Worm (Caenorhabditis elegans) whole organism, L4 larva: ENCODE data around the gene C17A2.3.

Experiments
- ZK546.5 ChIP-seq, 2 experiments: sonication (generic microtip); optimal IDR thresholded peaks; 2 replicates each; lab custom pipeline; 2017; ENCODE audit warnings: missing biosample characterization in 2 of 2, missing genetic modification characterization in 2 of 2
- dpl-1 ChIP-seq: fragments of 150-350 bp; optimal IDR thresholded peaks from 2 replicates; lab custom pipeline; 2014; ENCODE audit warnings: missing biosample characterization, missing genetic modification reagents, missing genetic modification characterization
- lin-13 ChIP-seq: fragments of 150-350 bp; optimal IDR thresholded peaks from 2 replicates; lab custom pipeline; 2014; ENCODE audit warnings: missing biosample characterization, missing genetic modification reagents, missing genetic modification characterization
- nhr-25 ChIP-seq: sonication (generic microtip); optimal IDR thresholded peaks from 2 replicates; lab custom pipeline; 2017; ENCODE audit warnings: missing genetic modification characterization, mild to moderate bottlenecking, missing compliant biosample characterization, antibody characterized with exemption, moderate library complexity, borderline replicate concordance; ENCODE audit not compliant: insufficient read depth
- zfp-2 ChIP-seq: sonication (generic microtip); optimal IDR thresholded peaks from 2 replicates; lab custom pipeline; 2016; ENCODE audit warnings: mild to moderate bottlenecking, missing genetic modification characterization, missing compliant biosample characterization

DNA sequence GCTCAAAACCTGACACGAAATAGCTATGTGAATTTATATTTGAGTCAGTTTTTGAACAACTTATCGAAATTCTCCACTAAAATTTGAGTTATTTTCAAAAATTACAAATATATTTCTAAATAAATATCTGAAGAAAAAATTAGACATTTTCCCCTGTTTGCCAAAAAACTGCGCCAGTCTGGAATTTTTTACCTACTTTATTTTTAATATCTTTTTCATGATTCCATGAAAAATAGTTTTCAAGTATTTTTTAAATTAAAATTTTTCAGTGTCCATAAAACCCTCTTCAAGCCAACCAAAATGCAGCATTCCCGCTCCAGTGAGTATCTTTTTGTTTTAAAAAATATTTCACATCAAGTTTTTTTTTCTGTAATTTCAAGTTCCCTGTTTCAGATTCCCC is 47.7 kb downstream of the C17A2.3 start, which contains the start of gene F53C3.8:
- TF ChIP-seq ZK546.5 (tag; optimal IDR thresholded peaks at IDR 0.05; lab: Kevin White, UChicago) = no peak
- no peak for TF ChIP-seq lin-13
- no peak for TF ChIP-seq dpl-1
- no peak for TF ChIP-seq zfp-2
- no peak for TF ChIP-seq nhr-25 (tag; lab: Kevin White, UChicago)
